Worm (Caenorhabditis elegans) whole organism, midembryonic: ENCODE results near the gene dhgd-1.
A peak's percentile ranks its signal among the peaks of the same experiment; 100 is the strongest.

ENCODE experiments used
- T22C8.4 ChIP-seq: fragments of 200-800 bp; sonication (Bioruptor generic); IDR thresholded peaks from 2 replicates; pipeline ENCODE4 v1.3.6; 2022; ENCODE audit warnings: missing genetic modification characterization, missing compliant biosample characterization
- cog-1 ChIP-seq: sonication (generic microtip); optimal IDR thresholded peaks from 2 replicates; lab custom pipeline; 2016; ENCODE audit warnings: missing genetic modification characterization, missing compliant biosample characterization
- flt-1 ChIP-seq: fragments of 200-800 bp; sonication (Bioruptor generic); IDR thresholded peaks from 2 replicates; pipeline ENCODE4 v1.3.6; 2022; ENCODE audit warnings: missing genetic modification characterization, missing compliant biosample characterization
- klf-2 ChIP-seq: fragments of 200-800 bp; sonication (Bioruptor generic); conservative IDR thresholded peaks from 2 replicates; pipeline ENCODE4 v1.3.6; 2022; ENCODE audit warnings: missing genetic modification reagents, missing genetic modification characterization, missing compliant biosample characterization
- med-1 ChIP-seq: sonication (generic microtip); optimal IDR thresholded peaks from 2 replicates; lab custom pipeline; 2017; ENCODE audit warnings: missing genetic modification characterization, mild to moderate bottlenecking, missing compliant biosample characterization, antibody characterized with exemption, missing genetic modification reagents; ENCODE audit not compliant: insufficient read depth
- ref-1 ChIP-seq: fragments of 200-800 bp; sonication (Bioruptor generic); conservative IDR thresholded peaks from 2 replicates; pipeline ENCODE4 v1.3.6; 2022; ENCODE audit warnings: missing genetic modification reagents, missing genetic modification characterization, missing compliant biosample characterization
- tab-1 ChIP-seq: fragments of 200-800 bp; sonication (Bioruptor generic); IDR thresholded peaks from 2 replicates; pipeline ENCODE4 v1.3.6; 2022; ENCODE audit warnings: missing genetic modification characterization, missing compliant biosample characterization
- ztf-23 ChIP-seq: fragments of 200-800 bp; sonication (Bioruptor generic); IDR thresholded peaks from 2 replicates; pipeline ENCODE4 v1.3.6; 2022; ENCODE audit warnings: missing genetic modification reagents, missing genetic modification characterization, missing compliant biosample characterization
- ztf-29 ChIP-seq: fragments of 200-800 bp; sonication (Bioruptor generic); IDR thresholded peaks from 2 replicates; pipeline ENCODE4 v1.3.6; 2022; ENCODE audit warnings: missing genetic modification reagents, missing genetic modification characterization, missing compliant biosample characterization

dhgd-1 gene

DNA sequence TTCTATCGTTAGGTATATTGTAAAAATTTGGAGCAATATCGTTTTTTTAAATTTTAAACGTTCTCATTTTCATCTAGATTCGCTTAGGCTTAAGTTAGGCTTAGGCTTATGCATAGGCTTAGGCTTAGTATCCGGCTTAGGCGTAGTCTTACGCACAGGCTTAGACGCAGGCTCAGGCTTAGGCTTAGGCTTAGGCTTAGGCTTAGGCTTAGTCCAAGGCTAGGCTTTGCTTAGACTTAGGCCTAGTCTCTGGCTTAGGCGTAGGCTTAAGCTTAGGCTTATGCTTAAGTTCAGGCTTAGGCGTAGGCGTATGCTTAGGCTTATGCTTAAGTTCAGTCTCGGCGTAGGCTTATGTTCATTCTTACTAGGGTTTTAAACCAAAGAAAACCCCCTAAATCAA, 48.1 kb downstream of the dhgd-1 start:
- TF ChIP-seq ztf-23 (GFP tag; lab: Robert Waterston, UW) (no peak), cog-1 (no peak), ztf-29 (GFP tag; lab: Robert Waterston, UW) (peak; percentile 67; the same call in 1 of the 2 replicates), klf-2 (no peak)

- no peak for TF ChIP-seq med-1 (GFP tag; lab: Kevin White, UChicago)
- no peak for TF ChIP-seq klf-2
- TF ChIP-seq ref-1 (GFP tag; lab: Robert Waterston, UW): no peak
- no peak for TF ChIP-seq ztf-23 (GFP tag; lab: Robert Waterston, UW)
- no peak for TF ChIP-seq ztf-29 (GFP tag; lab: Robert Waterston, UW)
- TF ChIP-seq T22C8.4: no peak
- TF ChIP-seq flt-1: no peak
- TF ChIP-seq cog-1: no peak
- no peak for TF ChIP-seq tab-1 (GFP tag; lab: Robert Waterston, UW)
Observed at ce11 chrII:11501956-11502355, 49.9 kb downstream of the dhgd-1 start.

- TF ChIP-seq ref-1 (GFP tag; lab: Robert Waterston, UW): no peak
- no peak for TF ChIP-seq klf-2
- TF ChIP-seq med-1 (GFP tag; lab: Kevin White, UChicago): no peak
- TF ChIP-seq T22C8.4: no peak
- no peak for TF ChIP-seq cog-1
- TF ChIP-seq ztf-29 (GFP tag; lab: Robert Waterston, UW): no peak
- TF ChIP-seq flt-1: no peak
- no peak for TF ChIP-seq ztf-23 (GFP tag; lab: Robert Waterston, UW)
- TF ChIP-seq tab-1 (GFP tag; lab: Robert Waterston, UW): no peak
Observed at ce11 chrII:11500198-11500597, 51.7 kb downstream of the dhgd-1 start, which contains the start of gene B0334.20. Gene B0334.20, minus strand, starts transcription at chrII:11500459.

DNA sequence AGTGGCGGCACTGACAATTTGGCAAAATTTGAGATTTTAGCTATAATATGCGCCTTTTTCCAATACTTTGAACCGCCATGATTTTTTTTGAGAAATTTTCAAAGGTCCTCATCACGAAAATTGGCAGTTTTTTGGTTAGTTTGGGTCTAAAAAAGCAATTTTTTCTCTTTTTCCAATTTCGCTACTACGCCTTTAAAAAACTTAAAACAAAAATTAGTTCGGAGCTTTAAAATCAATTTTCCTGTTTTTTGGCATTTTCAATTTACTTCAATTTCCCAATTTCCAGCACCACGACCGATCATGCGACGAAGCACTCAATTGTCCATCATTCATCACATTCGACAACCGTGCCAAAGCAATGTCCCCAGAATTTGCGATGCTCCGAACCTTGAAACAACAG, 54.5 kb downstream of the dhgd-1 start, which contains the start of gene B0334.5:
Gene B0334.5, plus strand, starts transcription at position 301 of the 400 bp plus-strand sequence.
- TF ChIP-seq ref-1 (GFP tag; lab: Robert Waterston, UW): no peak
- 0 out of 2 replicates have a peak, but pooled peaks have one; percentile 31 for TF ChIP-seq ztf-23 (GFP tag; lab: Robert Waterston, UW)

DNA sequence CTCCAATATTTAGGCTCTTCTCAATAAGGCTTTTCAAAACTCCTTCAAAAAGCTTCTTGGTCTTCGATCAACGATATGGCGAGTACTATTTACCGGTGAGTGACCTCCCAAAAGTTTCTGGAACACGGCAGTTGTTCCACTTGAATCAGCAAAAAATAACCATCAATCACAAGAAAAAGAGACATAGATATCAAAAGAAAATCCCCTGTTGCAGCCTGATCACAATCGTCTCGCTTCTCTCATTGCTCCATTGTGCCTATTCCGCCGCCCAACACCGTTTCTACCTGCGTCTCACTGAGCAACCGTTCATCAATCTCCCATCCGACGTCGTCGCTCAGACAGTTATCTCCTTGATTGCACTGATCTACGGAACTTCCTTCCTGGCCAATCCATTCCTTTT, 55.1 kb downstream of the dhgd-1 start, which contains the start of gene emc-5:
Gene emc-5, plus strand, starts transcription at position 14 of the 400 bp plus-strand sequence.
- TF ChIP-seq ref-1 (GFP tag; lab: Robert Waterston, UW) (no peak), cog-1 (no peak), tab-1 (GFP tag; lab: Robert Waterston, UW) (no peak), ztf-29 (GFP tag; lab: Robert Waterston, UW) (no peak), flt-1 (no peak), ztf-23 (GFP tag; lab: Robert Waterston, UW) (no peak), T22C8.4 (no peak), klf-2 (no peak), med-1 (GFP tag; lab: Kevin White, UChicago) (no peak)

DNA sequence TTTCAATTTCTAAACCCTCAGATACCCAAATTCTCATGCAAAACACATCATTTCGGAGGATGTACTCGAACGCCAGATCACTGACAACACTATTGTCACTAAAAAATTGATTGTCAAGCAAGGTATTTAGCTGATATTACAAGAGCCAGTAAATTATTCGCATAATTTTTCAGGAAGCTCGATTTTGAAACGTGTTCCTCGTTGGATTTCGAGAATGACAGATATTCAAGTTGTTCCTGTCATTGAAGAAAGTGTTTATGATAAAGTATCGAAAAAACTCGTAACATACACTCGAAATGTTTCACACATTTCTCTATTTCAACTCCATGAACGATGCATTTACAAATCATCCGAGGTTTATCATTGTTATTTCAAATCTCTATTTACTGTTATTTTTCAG, 56.1 kb downstream of the dhgd-1 start:
- TF ChIP-seq ztf-29 (GFP tag; lab: Robert Waterston, UW): no peak
- no peak for TF ChIP-seq ztf-23 (GFP tag; lab: Robert Waterston, UW)
- TF ChIP-seq ref-1 (GFP tag; lab: Robert Waterston, UW): no peak
- TF ChIP-seq T22C8.4: no peak
- TF ChIP-seq med-1 (GFP tag; lab: Kevin White, UChicago): no peak
- no peak for TF ChIP-seq klf-2
- TF ChIP-seq flt-1: no peak
- no peak for TF ChIP-seq tab-1 (GFP tag; lab: Robert Waterston, UW)
- no peak for TF ChIP-seq cog-1

DNA sequence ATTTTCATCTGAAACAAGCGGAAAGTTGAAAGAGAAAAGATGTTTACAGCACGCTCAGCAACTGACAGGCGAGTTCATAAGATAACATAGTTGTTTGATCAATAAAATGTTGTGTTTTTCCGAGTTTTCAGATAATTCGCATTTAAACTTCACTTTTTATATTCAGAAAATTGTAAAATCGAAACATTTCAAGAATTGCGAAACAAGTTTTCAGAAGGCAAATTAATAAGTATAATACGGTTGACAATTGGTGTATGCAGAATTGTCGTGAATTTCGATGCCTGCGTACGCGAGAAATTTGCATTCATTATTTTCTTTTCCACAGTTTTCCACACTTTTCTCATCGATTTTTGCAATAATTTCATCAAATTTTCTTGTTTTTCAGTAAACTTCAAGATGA, 56.6 kb downstream of the dhgd-1 start, which contains the start of the genes ooc-3 and B0334.4:
Gene ooc-3, minus strand, starts transcription at position 15 of the 400 bp plus-strand sequence.
Gene B0334.4, plus strand, starts transcription at position 386 of the 400 bp plus-strand sequence.
- TF ChIP-seq ref-1 (GFP tag; lab: Robert Waterston, UW): no peak
- no peak for TF ChIP-seq ztf-29 (GFP tag; lab: Robert Waterston, UW)
- TF ChIP-seq cog-1: no peak
- no peak for TF ChIP-seq T22C8.4

ce11 chrII:11492843-11493242, 59.0 kb downstream of the dhgd-1 start, which contains the start of gene hacl-1:
Gene hacl-1, minus strand, starts transcription at chrII:11492963.
- TF ChIP-seq med-1 (GFP tag; lab: Kevin White, UChicago) (no peak), ref-1 (GFP tag; lab: Robert Waterston, UW) (no peak), T22C8.4 (no peak), ztf-23 (GFP tag; lab: Robert Waterston, UW) (no peak), klf-2 (no peak), tab-1 (GFP tag; lab: Robert Waterston, UW) (no peak), ztf-29 (GFP tag; lab: Robert Waterston, UW) (no peak), cog-1 (no peak), flt-1 (no peak)
